Fruit fly (Drosophila melanogaster): Measurements from ENCODE around the gene CG31106.
A peak's percentile ranks its signal among the peaks of the same experiment; 100 is the strongest.

CG31106 gene

DNA sequence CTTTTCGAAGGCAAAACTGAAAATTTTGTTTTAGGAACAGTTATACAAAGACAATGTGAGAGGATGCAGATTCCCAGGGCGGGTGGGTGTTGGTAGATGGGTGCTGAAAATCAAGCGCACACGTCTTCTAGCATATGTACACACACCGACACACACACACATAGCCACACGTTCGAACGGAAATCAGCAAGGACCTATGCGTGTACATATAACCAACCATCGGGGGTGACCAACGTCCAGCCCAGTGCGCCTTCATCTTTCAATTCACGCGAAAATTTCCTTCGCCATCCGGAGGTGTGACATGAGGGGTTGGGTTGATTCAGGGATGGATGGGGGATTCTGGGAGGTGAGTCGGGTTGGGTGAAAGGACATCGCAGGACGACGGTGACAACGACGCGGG lies 34.7 kb upstream of the CG31106 start:
- TF ChIP-seq tll (GFP tag; optimal IDR thresholded peaks at IDR 0.05), result peak in 1 of 2 experiments; percentile 27
- no peak for TF ChIP-seq fd64A (GFP tag; optimal IDR thresholded peaks at IDR 0.05)
- TF ChIP-seq Hey (tag; optimal IDR thresholded peaks at IDR 0.05), result peak; percentile 52
- peak; percentile 83 for TF ChIP-seq pros (GFP tag; optimal IDR thresholded peaks at IDR 0.05)
- TF ChIP-seq HLH54F (GFP tag; optimal IDR thresholded peaks at IDR 0.05), result no peak
- TF ChIP-seq cg (GFP tag; optimal IDR thresholded peaks at IDR 0.05), result peak; percentile 29

DNA sequence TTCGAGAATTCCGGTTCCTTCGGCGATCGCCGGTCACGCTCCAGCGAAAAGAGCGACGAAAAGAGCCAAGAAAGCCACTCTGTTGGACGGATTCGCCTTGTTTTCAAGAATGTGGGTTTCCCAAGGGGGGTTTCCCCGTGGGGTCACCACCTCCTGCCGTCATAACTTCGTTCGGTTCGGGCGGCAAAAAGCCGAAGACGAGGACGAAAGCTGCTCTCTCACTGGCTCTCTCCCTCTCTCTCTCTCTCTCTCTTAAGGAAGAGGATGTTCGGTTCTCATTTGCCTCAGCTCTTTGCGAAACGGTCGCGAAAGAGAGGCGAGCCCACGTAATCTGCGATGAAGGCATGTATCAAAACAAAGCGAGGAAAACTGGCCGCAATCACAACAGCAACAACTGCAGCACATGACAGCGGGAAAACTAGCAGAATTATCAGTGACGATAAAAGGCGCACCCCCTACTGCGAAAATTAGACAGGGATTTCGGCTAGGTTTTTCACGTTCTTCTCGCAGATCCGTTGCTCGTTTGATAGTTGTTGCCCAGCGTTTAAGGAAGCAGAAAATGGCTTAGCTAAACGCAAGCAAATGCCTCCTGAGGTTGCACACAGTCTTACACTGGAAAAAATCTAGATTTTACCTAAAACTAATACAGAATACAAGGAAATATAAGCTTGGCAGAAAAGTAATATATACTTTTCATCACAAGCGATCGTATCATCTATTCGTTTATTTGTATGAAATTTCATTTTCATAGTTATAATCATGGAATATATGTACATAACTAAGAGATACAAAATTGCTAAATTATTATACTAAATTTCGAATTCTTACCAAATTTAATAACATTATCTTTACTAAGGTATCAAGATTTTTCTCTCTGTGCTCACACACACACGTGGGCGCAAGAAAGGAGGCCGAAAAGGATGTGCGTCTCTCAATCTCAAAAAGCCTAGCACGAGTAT lies 32.3 kb upstream of the CG31106 start, which contains the start of gene dan:
Gene dan, plus strand, starts transcription at position 900 of the 959 bp plus-strand sequence.
- TF ChIP-seq CG12071 (GFP tag; optimal IDR thresholded peaks at IDR 0.05) (no peak), CG12744 (GFP tag; optimal IDR thresholded peaks at IDR 0.05) (no peak), CG15269 (tag; optimal IDR thresholded peaks at IDR 0.05) (peak; percentile 51), CG2129 (GFP tag; IDR thresholded peaks at IDR 0.05; ENCODE audit: partially characterized antibody) (no peak), chinmo (GFP tag; IDR thresholded peaks at IDR 0.05; ENCODE audit: partially characterized antibody) (no peak), btn (GFP tag; optimal IDR thresholded peaks at IDR 0.05) (no peak), Deaf1 (tag; optimal IDR thresholded peaks at IDR 0.05) (peak; percentile 92), CG42726 (GFP tag; IDR thresholded peaks at IDR 0.05; ENCODE audit: partially characterized antibody) (no peak), gsb (GFP tag; IDR thresholded peaks at IDR 0.05) (no peak), Dll (GFP tag; IDR thresholded peaks at IDR 0.05; ENCODE audit: partially characterized antibody) (no peak), eyg (GFP tag; optimal IDR thresholded peaks at IDR 0.05) (no peak), Drgx (GFP tag; IDR thresholded peaks at IDR 0.05) (no peak), CG6272 (GFP tag; IDR thresholded peaks at IDR 0.05) (no peak), CoRest (tag; optimal IDR thresholded peaks at IDR 0.05) (peak; percentile 68), CG4404 (GFP tag; IDR thresholded peaks at IDR 0.05) (peak; percentile 69), CG3281 (GFP tag; optimal IDR thresholded peaks at IDR 0.05) (peak; percentile 48), tio (GFP tag; optimal IDR thresholded peaks at IDR 0.05) (no peak), CG33557 (GFP tag; optimal IDR thresholded peaks at IDR 0.05) (peak; percentile 27), CG1832 (GFP tag; optimal IDR thresholded peaks at IDR 0.05) (peak; percentile 11), H15 (GFP tag; IDR thresholded peaks at IDR 0.05) (no peak), slbo (GFP tag; IDR thresholded peaks at IDR 0.05) (peak; percentile 49; the same call in 1 of the 2 replicates), sug (tag; optimal IDR thresholded peaks at IDR 0.05) (no peak), ind (GFP tag; optimal IDR thresholded peaks at IDR 0.05) (peak; percentile 17), CG17829 (tag; optimal IDR thresholded peaks at IDR 0.05) (peak; percentile 60), CG14441 (GFP tag; IDR thresholded peaks at IDR 0.05) (no peak), seq (GFP tag; IDR thresholded peaks at IDR 0.05) (no peak), Dek (tag; optimal IDR thresholded peaks at IDR 0.05) (peak; percentile 41), CG30403 (GFP tag; optimal IDR thresholded peaks at IDR 0.05) (peak; percentile 63), dan (GFP tag; IDR thresholded peaks at IDR 0.05) (0 out of 2 replicates have a peak, but pooled peaks have one; percentile 15), CG12769 (tag; optimal IDR thresholded peaks at IDR 0.05) (no peak), Sry-δ (GFP tag; optimal IDR thresholded peaks at IDR 0.05) (no peak), shn (GFP tag; optimal IDR thresholded peaks at IDR 0.05) (no peak), CG2678 (tag; optimal IDR thresholded peaks at IDR 0.05) (peak; percentile 68), CG6854 (GFP tag; optimal IDR thresholded peaks at IDR 0.05) (no peak), CG11398 (GFP tag; optimal IDR thresholded peaks at IDR 0.05) (no peak), NfI (GFP tag; optimal IDR thresholded peaks at IDR 0.05) (no peak), CG10147 (GFP tag; optimal IDR thresholded peaks at IDR 0.05) (peak; percentile 55), CG4424 (GFP tag; optimal IDR thresholded peaks at IDR 0.05) (peak; percentile 40), Six4 (GFP tag; optimal IDR thresholded peaks at IDR 0.05) (no peak), CG3163 (GFP tag; optimal IDR thresholded peaks at IDR 0.05) (peak; percentile 65)

Data from whole organism, embryonic.